Worm (Caenorhabditis elegans) whole organism, L4 larva: Measurements from ENCODE around the gene F46G10.1.
A peak's percentile ranks its signal among the peaks of the same experiment; 100 is the strongest.

Source experiments
- F26F4.8 ChIP-seq: fragments of 200-800 bp; sonication (Bioruptor generic); conservative IDR thresholded peaks from 2 replicates; pipeline ENCODE4 v1.3.6; 2022; ENCODE audit warnings: missing genetic modification characterization, missing compliant biosample characterization
- F37D6.2 ChIP-seq: sonication (generic microtip); optimal IDR thresholded peaks from 2 replicates; lab custom pipeline; 2016; ENCODE audit warnings: mild to moderate bottlenecking, missing genetic modification characterization, missing compliant biosample characterization
- F49E8.2 ChIP-seq: sonication (generic microtip); optimal IDR thresholded peaks from 2 replicates; lab custom pipeline; 2016; ENCODE audit warnings: missing compliant biosample characterization, mild to moderate bottlenecking, missing genetic modification characterization, borderline replicate concordance
- T20F7.1 ChIP-seq: fragments of 200-800 bp; sonication (Bioruptor generic); optimal IDR thresholded peaks from 2 replicates; lab custom pipeline; 2018; ENCODE audit warnings: mild to moderate bottlenecking, missing genetic modification characterization, missing compliant biosample characterization
- ZK546.5 ChIP-seq, 2 experiments: sonication (generic microtip); optimal IDR thresholded peaks; 2 replicates each; lab custom pipeline; 2017; ENCODE audit warnings: missing biosample characterization in 2 of 2, missing genetic modification characterization in 2 of 2
- aha-1 ChIP-seq: fragments of 150-350 bp; peaks from one replicate; lab custom pipeline; 2014; ENCODE audit warnings: missing biosample characterization, missing genetic modification characterization
- aly-2 ChIP-seq: sonication (generic microtip); optimal IDR thresholded peaks from 2 replicates; lab custom pipeline; 2018; ENCODE audit warnings: missing biosample characterization, missing genetic modification characterization
- ama-1 ChIP-seq: fragments of 150-350 bp; optimal IDR thresholded peaks from 2 replicates; lab custom pipeline; 2014; ENCODE audit warnings: inconsistent platforms, mixed read lengths
- arid-1 ChIP-seq: fragments of 200-800 bp; sonication (Bioruptor generic); conservative IDR thresholded peaks from 2 replicates; pipeline ENCODE4 v1.3.6; 2022; ENCODE audit warnings: missing genetic modification reagents, missing genetic modification characterization, missing compliant biosample characterization
- ceh-32 ChIP-seq: sonication (generic microtip); optimal IDR thresholded peaks from 2 replicates; lab custom pipeline; 2016; ENCODE audit warnings: mild to moderate bottlenecking, missing genetic modification characterization, missing compliant biosample characterization; ENCODE audit not compliant: poor library complexity
- ces-1 ChIP-seq: fragments of 150-350 bp; sonication (generic microtip); optimal IDR thresholded peaks from 4 replicates; lab custom pipeline; 2014; ENCODE audit warnings: missing biosample characterization, missing genetic modification reagents, missing genetic modification characterization
- cey-2 ChIP-seq: sonication (generic microtip); optimal IDR thresholded peaks from 3 replicates; lab custom pipeline; 2017; ENCODE audit warnings: missing genetic modification characterization, mild to moderate bottlenecking, missing compliant biosample characterization, antibody characterized with exemption, borderline replicate concordance; ENCODE audit not compliant: insufficient read depth
- ctbp-1 ChIP-seq: fragments of 200-800 bp; sonication (Bioruptor generic); IDR thresholded peaks from 2 replicates; pipeline ENCODE4 v1.3.6; 2022; ENCODE audit warnings: missing genetic modification reagents, missing genetic modification characterization, missing compliant biosample characterization
- daf-12 ChIP-seq: fragments of 150-350 bp; optimal IDR thresholded peaks from 2 replicates; lab custom pipeline; 2014; ENCODE audit warnings: missing biosample characterization, missing genetic modification reagents, missing genetic modification characterization
- daf-19 ChIP-seq: fragments of 200-800 bp; sonication (Bioruptor generic); conservative IDR thresholded peaks from 2 replicates; pipeline ENCODE4 v1.3.6; 2022; ENCODE audit warnings: missing genetic modification characterization, missing compliant biosample characterization
- daf-8 ChIP-seq: fragments of 200-800 bp; sonication (Bioruptor generic); IDR thresholded peaks from 2 replicates; pipeline ENCODE4 v1.3.6; 2022; ENCODE audit warnings: missing genetic modification characterization, missing compliant biosample characterization
- duxl-1 ChIP-seq: sonication (generic microtip); optimal IDR thresholded peaks from 2 replicates; lab custom pipeline; 2016; ENCODE audit warnings: mild to moderate bottlenecking, missing genetic modification characterization, moderate library complexity, missing compliant biosample characterization; ENCODE audit not compliant: poor library complexity
- dve-1 ChIP-seq: sonication (generic microtip); optimal IDR thresholded peaks from 2 replicates; lab custom pipeline; 2017; ENCODE audit warnings: antibody characterized with exemption, mild to moderate bottlenecking, missing genetic modification characterization, missing compliant biosample characterization; ENCODE audit not compliant: insufficient read depth
- egl-27 ChIP-seq: sonication (generic microtip); optimal IDR thresholded peaks from 3 replicates; lab custom pipeline; 2017; ENCODE audit warnings: missing biosample characterization, missing genetic modification reagents, missing genetic modification characterization
- fkh-10 ChIP-seq: fragments of 150-350 bp; optimal IDR thresholded peaks from 2 replicates; lab custom pipeline; 2014; ENCODE audit warnings: missing biosample characterization, missing genetic modification reagents, missing genetic modification characterization
- fos-1 ChIP-seq: fragments of 150-350 bp; optimal IDR thresholded peaks from 2 replicates; lab custom pipeline; 2014; ENCODE audit warnings: missing biosample characterization, missing genetic modification characterization
- gei-8 ChIP-seq: fragments of 200-800 bp; sonication (Bioruptor generic); optimal IDR thresholded peaks from 2 replicates; lab custom pipeline; 2018; ENCODE audit warnings: mild to moderate bottlenecking, missing genetic modification characterization, missing compliant biosample characterization
- hif-1 ChIP-seq, 2 experiments: sonication (generic microtip); optimal IDR thresholded peaks; 2 replicates each; lab custom pipeline; 2016 to 2017; ENCODE audit warnings: missing compliant biosample characterization in 2 of 2, missing genetic modification characterization in 2 of 2, missing genetic modification reagents in 2 of 2, missing genotype in 2 of 2, mild to moderate bottlenecking in 1 of 2
- hlh-30 ChIP-seq: sonication (generic microtip); optimal IDR thresholded peaks from 2 replicates; lab custom pipeline; 2017; ENCODE audit warnings: antibody characterized with exemption, mild to moderate bottlenecking, missing genetic modification characterization, missing compliant biosample characterization; ENCODE audit not compliant: insufficient read depth
- jun-1 ChIP-seq: fragments of 150-350 bp; optimal IDR thresholded peaks from 2 replicates; lab custom pipeline; 2014; ENCODE audit warnings: missing biosample characterization, missing genetic modification reagents, missing genetic modification characterization
- lin-29 ChIP-seq: fragments of 200-800 bp; sonication (Bioruptor generic); IDR thresholded peaks from 2 replicates; pipeline ENCODE4 v1.3.6; 2022; ENCODE audit warnings: missing genetic modification reagents, missing genetic modification characterization, missing compliant biosample characterization
- madf-5 ChIP-seq, 2 experiments: fragments of 200-800 bp; sonication (Bioruptor generic); IDR thresholded peaks; 2 replicates each; pipeline ENCODE4 v1.3.6; 2022; ENCODE audit warnings: missing compliant biosample characterization in 2 of 2, missing genetic modification characterization in 2 of 2
- mdl-1 ChIP-seq, 2 experiments: fragments of 150-350 bp in 1 of 2; sonication (generic microtip) in 1 of 2; optimal IDR thresholded peaks; 2 replicates each; lab custom pipeline; 2014 to 2017; ENCODE audit warnings: missing biosample characterization in 2 of 2, missing genetic modification characterization in 2 of 2
- mdt-29 ChIP-seq: fragments of 200-800 bp; sonication (Bioruptor generic); IDR thresholded peaks from 2 replicates; pipeline ENCODE4 v1.3.6; 2022; ENCODE audit warnings: missing genetic modification reagents, missing genetic modification characterization, missing compliant biosample characterization
- mep-1 ChIP-seq: fragments of 150-350 bp; sonication (generic microtip); optimal IDR thresholded peaks from 3 replicates; lab custom pipeline; 2014; ENCODE audit warnings: missing biosample characterization, missing genetic modification characterization
- mxl-3 ChIP-seq: fragments of 200-800 bp; sonication (Bioruptor generic); optimal IDR thresholded peaks from 2 replicates; lab custom pipeline; 2018; ENCODE audit warnings: mild to moderate bottlenecking, missing genetic modification characterization, missing compliant biosample characterization
- nhr-237 ChIP-seq: sonication (generic microtip); optimal IDR thresholded peaks from 2 replicates; lab custom pipeline; 2017; ENCODE audit warnings: missing biosample characterization, missing genetic modification characterization
- nhr-25 ChIP-seq: sonication (generic microtip); optimal IDR thresholded peaks from 2 replicates; lab custom pipeline; 2017; ENCODE audit warnings: missing genetic modification characterization, mild to moderate bottlenecking, missing compliant biosample characterization, antibody characterized with exemption, moderate library complexity, borderline replicate concordance; ENCODE audit not compliant: insufficient read depth
- nhr-6 ChIP-seq: fragments of 150-350 bp; optimal IDR thresholded peaks from 2 replicates; lab custom pipeline; 2014; ENCODE audit warnings: missing biosample characterization, missing genetic modification characterization
- nhr-77 ChIP-seq: fragments of 150-350 bp; optimal IDR thresholded peaks from 2 replicates; lab custom pipeline; 2014; ENCODE audit warnings: missing biosample characterization, missing genetic modification characterization
- pha-4 ChIP-seq, 2 experiments: fragments of 150-350 bp in 1 of 2; fragments of 200-800 bp in 1 of 2; sonication (Bioruptor generic) in 1 of 2; IDR thresholded peaks in 1 of 2; optimal IDR thresholded peaks in 1 of 2; 2 replicates each; pipeline versions ENCODE4 v1.3.6 to Lab custom; 2014 to 2022; ENCODE audit warnings: missing genetic modification characterization in 2 of 2, missing genetic modification reagents in 2 of 2, missing biosample characterization in 1 of 2, missing compliant biosample characterization in 1 of 2
- pqm-1 ChIP-seq: sonication (generic microtip); optimal IDR thresholded peaks from 2 replicates; lab custom pipeline; 2017; ENCODE audit warnings: missing biosample characterization, missing genetic modification characterization
- saeg-2 ChIP-seq: fragments of 200-800 bp; sonication (Bioruptor generic); IDR thresholded peaks from 2 replicates; pipeline ENCODE4 v1.3.6; 2022; ENCODE audit warnings: missing genetic modification reagents, missing genetic modification characterization, missing compliant biosample characterization
- sdz-12 ChIP-seq: fragments of 200-800 bp; sonication (Bioruptor generic); optimal IDR thresholded peaks from 2 replicates; lab custom pipeline; 2018; ENCODE audit warnings: mild to moderate bottlenecking, missing genetic modification characterization, missing compliant biosample characterization
- snpc-1.2 ChIP-seq: fragments of 200-800 bp; sonication (Bioruptor generic); IDR thresholded peaks from 2 replicates; pipeline ENCODE4 v1.3.6; 2022; ENCODE audit warnings: missing genetic modification reagents, missing genetic modification characterization, missing compliant biosample characterization
- snpc-4 ChIP-seq: fragments of 150-350 bp; optimal IDR thresholded peaks from 2 replicates; lab custom pipeline; 2014; ENCODE audit warnings: missing biosample characterization, missing genetic modification characterization
- spr-1 ChIP-seq: sonication (generic microtip); optimal IDR thresholded peaks from 2 replicates; lab custom pipeline; 2016; ENCODE audit warnings: mild to moderate bottlenecking, missing genetic modification characterization, missing compliant biosample characterization
- spr-3 ChIP-seq: fragments of 200-800 bp; sonication (Bioruptor generic); optimal IDR thresholded peaks from 2 replicates; lab custom pipeline; 2018; ENCODE audit warnings: mild to moderate bottlenecking, missing genetic modification characterization, missing compliant biosample characterization
- unc-62 ChIP-seq, 3 experiments: fragments of 150-350 bp in 1 of 3; sonication (generic microtip); optimal IDR thresholded peaks in 2 of 3; peaks in 1 of 3; 1 replicate in 1 of 3; 2 replicates in 2 of 3; lab custom pipeline; 2014 to 2017; ENCODE audit warnings: missing biosample characterization in 3 of 3, missing genetic modification characterization in 3 of 3, missing genetic modification reagents in 3 of 3, missing genotype in 1 of 3
- vab-7 ChIP-seq: fragments of 200-800 bp; sonication (Bioruptor generic); IDR thresholded peaks from 2 replicates; pipeline ENCODE4 v1.3.6; 2022; ENCODE audit warnings: missing genetic modification reagents, missing genetic modification characterization, missing compliant biosample characterization
- zag-1 ChIP-seq: fragments of 150-350 bp; optimal IDR thresholded peaks from 2 replicates; lab custom pipeline; 2014; ENCODE audit warnings: missing biosample characterization, missing genetic modification characterization
- zfp-3 ChIP-seq: fragments of 200-800 bp; sonication (Bioruptor generic); conservative IDR thresholded peaks from 2 replicates; pipeline ENCODE4 v1.3.6; 2022; ENCODE audit warnings: missing genetic modification reagents, missing genetic modification characterization, missing compliant biosample characterization
- zip-11 ChIP-seq: fragments of 200-800 bp; sonication (Bioruptor generic); IDR thresholded peaks from 2 replicates; pipeline ENCODE4 v1.3.6; 2022; ENCODE audit warnings: missing genetic modification characterization, missing compliant biosample characterization

F46G10.1 gene

ce11 chrX:13359800-13360199, 48.2 kb upstream of the F46G10.1 start (continued):
- TF ChIP-seq mep-1 (tag; lab: Kevin White, UChicago) (no peak), dve-1 (tag; lab: Kevin White, UChicago) (peak; percentile 67), egl-27 (tag; lab: Kevin White, UChicago) (no peak), spr-1 (tag; lab: Kevin White, UChicago) (no peak), hif-1 (tag; optimal IDR thresholded peaks at IDR 0.05; lab: Kevin White, UChicago) (peak in 1 of 2 experiments; percentile 91), snpc-1.2 (GFP tag; lab: Robert Waterston, UW) (no peak), zag-1 (tag; lab: Kevin White, UChicago) (no peak), F49E8.2 (tag; lab: Kevin White, UChicago) (no peak), fkh-10 (GFP tag; lab: Kevin White, UChicago) (no peak), F37D6.2 (tag; lab: Kevin White, UChicago) (no peak), unc-62 (GFP tag; optimal IDR thresholded peaks at IDR 0.05 in 1 of 2; lab: Kevin White, UChicago) (no peak), unc-62 (tag; optimal IDR thresholded peaks at IDR 0.05; lab: Kevin White, UChicago) (no peak), gei-8 (no peak), snpc-4 (no peak), ceh-32 (tag; lab: Kevin White, UChicago) (no peak), aha-1 (peak; percentile 99), madf-5 (GFP tag; IDR thresholded peaks at IDR 0.05; lab: Robert Waterston, UW) (no peak), arid-1 (no peak), T20F7.1 (GFP tag; lab: Kevin White, UChicago) (no peak), nhr-77 (tag; lab: Kevin White, UChicago) (no peak), vab-7 (GFP tag; lab: Robert Waterston, UW) (no peak), lin-29 (GFP tag; lab: Robert Waterston, UW) (no peak), ctbp-1 (GFP tag; lab: Robert Waterston, UW) (no peak)
- TF ChIP-seq, all 104 proteins: peak for 15

ce11 chrX:13358573-13358972, 47.0 kb upstream of the F46G10.1 start:
- TF ChIP-seq ceh-32 (tag; lab: Kevin White, UChicago): no peak
- no peak for TF ChIP-seq pha-4 (GFP tag; IDR thresholded peaks at IDR 0.05; lab: Robert Waterston, UW)
- TF ChIP-seq pha-4 (tag; optimal IDR thresholded peaks at IDR 0.05; lab: Kevin White, UChicago): no peak
- TF ChIP-seq jun-1 (tag; lab: Kevin White, UChicago): no peak
- no peak for TF ChIP-seq zip-11 (GFP tag; lab: Robert Waterston, UW)
- TF ChIP-seq duxl-1 (tag; lab: Kevin White, UChicago): peak; percentile 78
- no peak for TF ChIP-seq daf-19 (GFP tag; lab: Robert Waterston, UW)
- no peak for TF ChIP-seq ama-1 (lab: Kevin White, UChicago)
- TF ChIP-seq fkh-10 (GFP tag; lab: Kevin White, UChicago): peak; percentile 65
- TF ChIP-seq mdt-29 (GFP tag; lab: Robert Waterston, UW): no peak
- TF ChIP-seq daf-12 (tag; lab: Kevin White, UChicago): no peak
- TF ChIP-seq nhr-237: no peak
- TF ChIP-seq daf-8: no peak
- TF ChIP-seq ZK546.5 (tag; optimal IDR thresholded peaks at IDR 0.05; lab: Kevin White, UChicago): no peak
- TF ChIP-seq sdz-12 (GFP tag; lab: Kevin White, UChicago): no peak
- TF ChIP-seq mdl-1 (tag; optimal IDR thresholded peaks at IDR 0.05; lab: Kevin White, UChicago): peak; percentile 77 to 94
- no peak for TF ChIP-seq F26F4.8 (GFP tag; lab: Robert Waterston, UW)
- peak; percentile 89 for TF ChIP-seq dve-1 (tag; lab: Kevin White, UChicago)
- TF ChIP-seq aly-2 (tag; lab: Kevin White, UChicago): no peak
- no peak for TF ChIP-seq zag-1 (tag; lab: Kevin White, UChicago)
- peak; percentile 98 for TF ChIP-seq hlh-30 (tag; lab: Kevin White, UChicago)
- TF ChIP-seq zfp-3 (GFP tag; lab: Robert Waterston, UW): no peak
- peak; percentile 14 for TF ChIP-seq cey-2 (tag; lab: Kevin White, UChicago)
- no peak for TF ChIP-seq ces-1
- no peak for TF ChIP-seq pqm-1 (tag; lab: Kevin White, UChicago)
- peak; percentile 78 for TF ChIP-seq nhr-6
- TF ChIP-seq mxl-3 (GFP tag; lab: Kevin White, UChicago): peak; percentile 100
- no peak for TF ChIP-seq spr-3 (GFP tag; lab: Kevin White, UChicago)
- 0 out of 2 replicates have a peak, but pooled peaks have one; percentile 20 for TF ChIP-seq saeg-2 (GFP tag; lab: Robert Waterston, UW)
- peak; percentile 31 for TF ChIP-seq fos-1 (tag; lab: Kevin White, UChicago)
- TF ChIP-seq nhr-25 (tag; lab: Kevin White, UChicago): peak; percentile 80
